Worm (Caenorhabditis elegans): ENCODE results near the gene gst-32.
A peak's percentile ranks its signal among the peaks of the same experiment; 100 is the strongest.

Gene gst-32

ce11 chrII:15178494-15178893 is at the start of gene gst-32:
gst-32 (minus strand) TSS chrII:15178594.
- TF ChIP-seq ztf-16 (tag; optimal IDR thresholded peaks at IDR 0.05) (no peak), zip-5 (tag; optimal IDR thresholded peaks at IDR 0.05) (no peak), hlh-15 (tag; optimal IDR thresholded peaks at IDR 0.05) (no peak), lim-6 (tag; optimal IDR thresholded peaks at IDR 0.05) (no peak), sox-4 (tag; optimal IDR thresholded peaks at IDR 0.05) (no peak), ceh-22 (tag; optimal IDR thresholded peaks at IDR 0.05) (no peak), ama-1 (optimal IDR thresholded peaks at IDR 0.05) (no peak), elt-2 (tag; optimal IDR thresholded peaks at IDR 0.05) (no peak), pat-9 (tag; optimal IDR thresholded peaks at IDR 0.05) (no peak), ceh-30 (tag; optimal IDR thresholded peaks at IDR 0.05) (no peak), ceh-24 (tag; optimal IDR thresholded peaks at IDR 0.05) (no peak), unc-86 (tag; optimal IDR thresholded peaks at IDR 0.05) (no peak), ceh-45 (GFP tag; IDR thresholded peaks at IDR 0.05) (no peak), ceh-31 (tag; optimal IDR thresholded peaks at IDR 0.05) (no peak), Y22D7AL.16 (tag; optimal IDR thresholded peaks at IDR 0.05) (no peak), K09A11.1 (tag; optimal IDR thresholded peaks at IDR 0.05; ENCODE audit: insufficient read depth) (no peak), ttx-3 (tag; optimal IDR thresholded peaks at IDR 0.05) (no peak), ceh-34 (tag; optimal IDR thresholded peaks at IDR 0.05) (no peak), fkh-10 (GFP tag; optimal IDR thresholded peaks at IDR 0.05) (no peak), ahr-1 (tag; optimal IDR thresholded peaks at IDR 0.05) (no peak)

ce11 chrII:15228005-15228404 is 49.6 kb upstream of the gst-32 start:
- TF ChIP-seq sox-4 (tag; optimal IDR thresholded peaks at IDR 0.05) (no peak), ceh-30 (tag; optimal IDR thresholded peaks at IDR 0.05) (no peak), elt-2 (tag; optimal IDR thresholded peaks at IDR 0.05) (no peak), madf-2 (tag; optimal IDR thresholded peaks at IDR 0.05) (no peak), eyg-1 (tag; optimal IDR thresholded peaks at IDR 0.05) (no peak), nfya-1 (tag; optimal IDR thresholded peaks at IDR 0.05) (no peak), ceh-2 (tag; optimal IDR thresholded peaks at IDR 0.05) (no peak), sdc-2 (tag; optimal IDR thresholded peaks at IDR 0.05) (no peak), lin-11 (tag; optimal IDR thresholded peaks at IDR 0.05) (no peak), hlh-30 (tag; optimal IDR thresholded peaks at IDR 0.05; ENCODE audit: insufficient read depth) (no peak), ceh-31 (tag; optimal IDR thresholded peaks at IDR 0.05) (no peak), ceh-6 (GFP tag; optimal IDR thresholded peaks at IDR 0.05) (no peak), ceh-34 (tag; optimal IDR thresholded peaks at IDR 0.05) (no peak), pag-3 (tag; optimal IDR thresholded peaks at IDR 0.05; ENCODE audit: borderline replicate concordance) (no peak), ceh-9 (tag; optimal IDR thresholded peaks at IDR 0.05) (no peak)

- no peak for TF ChIP-seq ceh-24 (tag; optimal IDR thresholded peaks at IDR 0.05)
Observed at ce11 chrII:15226805-15227204, 48.4 kb upstream of the gst-32 start.

ce11 chrII:15226186-15226585 is 47.8 kb upstream of the gst-32 start:
- no peak for TF ChIP-seq hlh-8 (tag; optimal IDR thresholded peaks at IDR 0.05)
- TF ChIP-seq nfya-1 (tag; optimal IDR thresholded peaks at IDR 0.05) = no peak
- no peak for TF ChIP-seq eyg-1 (tag; optimal IDR thresholded peaks at IDR 0.05)
- peak; percentile 1 for TF ChIP-seq hlh-6 (tag; optimal IDR thresholded peaks at IDR 0.05)
- no peak for TF ChIP-seq ceh-30 (tag; optimal IDR thresholded peaks at IDR 0.05)

ce11 chrII:15220116-15220515 is 41.7 kb upstream of the gst-32 start:
- TF ChIP-seq dmd-4 (tag; optimal IDR thresholded peaks at IDR 0.05; ENCODE audit: borderline replicate concordance) = no peak
- no peak for TF ChIP-seq elt-4 (tag; optimal IDR thresholded peaks at IDR 0.05)
- TF ChIP-seq pha-2 (tag; optimal IDR thresholded peaks at IDR 0.05) = no peak
- no peak for TF ChIP-seq unc-42 (tag; optimal IDR thresholded peaks at IDR 0.05)
- no peak for TF ChIP-seq ztf-16 (tag; optimal IDR thresholded peaks at IDR 0.05)

All from whole organism, late embryonic.